Fruit fly (Drosophila melanogaster): ENCODE data around the gene Vm26Aa.
A peak's percentile ranks its signal among the peaks of the same experiment; 100 is the strongest.

DNA sequence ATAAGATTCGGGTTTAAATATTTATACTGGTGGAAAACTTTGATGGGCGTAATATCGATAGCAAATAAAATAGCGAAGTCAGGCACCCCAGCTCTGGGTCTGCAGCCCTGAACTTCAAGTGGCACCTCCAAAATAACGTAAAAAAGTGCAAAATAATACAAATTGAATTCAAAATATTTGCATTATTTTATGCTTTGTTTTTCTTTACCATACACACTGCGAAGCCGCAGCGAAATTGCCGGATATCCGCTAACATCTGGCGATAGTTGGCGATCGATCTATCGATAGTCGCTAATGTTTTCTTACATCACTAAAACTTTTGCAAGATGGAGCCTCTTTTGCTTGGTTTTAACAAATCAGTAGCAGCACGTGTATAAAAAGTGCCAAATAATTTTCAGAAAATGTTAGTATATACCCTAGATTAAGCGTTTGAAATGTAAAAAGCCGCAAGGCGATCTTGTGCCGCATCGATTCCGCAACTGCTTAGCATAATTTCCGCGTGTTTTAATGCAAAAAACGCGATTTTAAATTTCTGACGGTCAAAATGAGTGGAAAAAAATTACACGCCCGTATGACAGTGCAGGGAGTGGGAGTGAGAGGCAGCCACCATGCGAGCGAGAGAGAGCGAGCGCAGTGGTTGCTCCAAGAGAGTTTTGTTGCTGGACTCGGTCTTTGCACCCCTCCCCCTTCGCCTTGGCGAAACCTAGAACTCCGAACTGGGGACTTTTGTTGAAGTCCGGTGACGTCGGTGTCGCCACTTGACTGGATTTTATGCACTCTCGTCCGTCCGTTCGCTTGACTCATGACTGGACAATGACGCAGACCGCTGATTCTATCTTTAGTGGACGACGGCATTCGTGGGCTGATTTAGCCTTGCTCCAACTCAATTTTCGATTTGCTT, 21.5 kb upstream of the Vm26Aa start, which contains the start of gene eIF4A:
- TF ChIP-seq CG11294 (GFP tag; IDR thresholded peaks at IDR 0.05) (no peak), Hr39 (GFP tag; optimal IDR thresholded peaks at IDR 0.05) (no peak), CG16779 (tag; optimal IDR thresholded peaks at IDR 0.05) (peak; percentile 49), Eip93F (GFP tag; optimal IDR thresholded peaks at IDR 0.05) (no peak), vri (GFP tag; optimal IDR thresholded peaks at IDR 0.05) (no peak), CG6854 (GFP tag; optimal IDR thresholded peaks at IDR 0.05) (no peak)

All from whole organism, prepupa.